Fruit fly (Drosophila melanogaster): ENCODE data around the gene CG7071.

dm6 chr3R:22351396-22351795 lies 11.0 kb upstream of the CG7071 start, which contains the start of gene rdhB:
- TF ChIP-seq psq (optimal IDR thresholded peaks at IDR 0.05) (no peak), Sin3A (optimal IDR thresholded peaks at IDR 0.05) (no peak), ttk (optimal IDR thresholded peaks at IDR 0.05) (no peak), Myc (optimal IDR thresholded peaks at IDR 0.05) (no peak)
